Worm (Caenorhabditis elegans) whole organism, midembryonic: ENCODE results near the gene dlat-2.

Experiments used
- T22C8.4 ChIP-seq: fragments of 200-800 bp; sonication (Bioruptor generic); IDR thresholded peaks from 2 replicates; pipeline ENCODE4 v1.3.6; 2022; ENCODE audit warnings: missing genetic modification characterization, missing compliant biosample characterization
- cog-1 ChIP-seq: sonication (generic microtip); optimal IDR thresholded peaks from 2 replicates; lab custom pipeline; 2016; ENCODE audit warnings: missing genetic modification characterization, missing compliant biosample characterization
- flt-1 ChIP-seq: fragments of 200-800 bp; sonication (Bioruptor generic); IDR thresholded peaks from 2 replicates; pipeline ENCODE4 v1.3.6; 2022; ENCODE audit warnings: missing genetic modification characterization, missing compliant biosample characterization
- klf-2 ChIP-seq: fragments of 200-800 bp; sonication (Bioruptor generic); conservative IDR thresholded peaks from 2 replicates; pipeline ENCODE4 v1.3.6; 2022; ENCODE audit warnings: missing genetic modification reagents, missing genetic modification characterization, missing compliant biosample characterization
- med-1 ChIP-seq: sonication (generic microtip); optimal IDR thresholded peaks from 2 replicates; lab custom pipeline; 2017; ENCODE audit warnings: missing genetic modification characterization, mild to moderate bottlenecking, missing compliant biosample characterization, antibody characterized with exemption, missing genetic modification reagents; ENCODE audit not compliant: insufficient read depth
- ref-1 ChIP-seq: fragments of 200-800 bp; sonication (Bioruptor generic); conservative IDR thresholded peaks from 2 replicates; pipeline ENCODE4 v1.3.6; 2022; ENCODE audit warnings: missing genetic modification reagents, missing genetic modification characterization, missing compliant biosample characterization
- tab-1 ChIP-seq: fragments of 200-800 bp; sonication (Bioruptor generic); IDR thresholded peaks from 2 replicates; pipeline ENCODE4 v1.3.6; 2022; ENCODE audit warnings: missing genetic modification characterization, missing compliant biosample characterization
- ztf-23 ChIP-seq: fragments of 200-800 bp; sonication (Bioruptor generic); IDR thresholded peaks from 2 replicates; pipeline ENCODE4 v1.3.6; 2022; ENCODE audit warnings: missing genetic modification reagents, missing genetic modification characterization, missing compliant biosample characterization
- ztf-29 ChIP-seq: fragments of 200-800 bp; sonication (Bioruptor generic); IDR thresholded peaks from 2 replicates; pipeline ENCODE4 v1.3.6; 2022; ENCODE audit warnings: missing genetic modification reagents, missing genetic modification characterization, missing compliant biosample characterization

Gene dlat-2

ce11 chrIV:17343482-17343881, 36.9 kb upstream of the dlat-2 start, which contains the start of gene C49C3.11:
C49C3.11 (plus strand) TSS chrIV:17343782.
- TF ChIP-seq ref-1: no peak
- no peak for TF ChIP-seq cog-1 (tag; lab: Kevin White, UChicago)
- no peak for TF ChIP-seq ztf-29 (GFP tag; lab: Robert Waterston, UW)
- no peak for TF ChIP-seq T22C8.4 (GFP tag; lab: Robert Waterston, UW)
- no peak for TF ChIP-seq flt-1 (GFP tag; lab: Robert Waterston, UW)
- no peak for TF ChIP-seq ztf-23 (GFP tag; lab: Robert Waterston, UW)
- TF ChIP-seq med-1: no peak
- no peak for TF ChIP-seq tab-1 (GFP tag; lab: Robert Waterston, UW)
- TF ChIP-seq klf-2 (GFP tag; lab: Robert Waterston, UW): no peak

ce11 chrIV:17346599-17347218, 33.7 kb upstream of the dlat-2 start, which contains the start of the genes clec-197 and clec-198:
clec-197 (minus strand) TSS chrIV:17346699.
clec-198 (plus strand) TSS chrIV:17347168.
- TF ChIP-seq flt-1 (GFP tag; lab: Robert Waterston, UW): no peak
- no peak for TF ChIP-seq ref-1
- no peak for TF ChIP-seq ztf-23 (GFP tag; lab: Robert Waterston, UW)
- no peak for TF ChIP-seq tab-1 (GFP tag; lab: Robert Waterston, UW)
- TF ChIP-seq med-1: no peak
- TF ChIP-seq ztf-29 (GFP tag; lab: Robert Waterston, UW): no peak
- no peak for TF ChIP-seq cog-1 (tag; lab: Kevin White, UChicago)
- no peak for TF ChIP-seq klf-2 (GFP tag; lab: Robert Waterston, UW)
- no peak for TF ChIP-seq T22C8.4 (GFP tag; lab: Robert Waterston, UW)

- TF ChIP-seq ztf-23 (GFP tag; lab: Robert Waterston, UW) (no peak), klf-2 (GFP tag; lab: Robert Waterston, UW) (no peak), ref-1 (no peak), T22C8.4 (GFP tag; lab: Robert Waterston, UW) (no peak), med-1 (no peak), tab-1 (GFP tag; lab: Robert Waterston, UW) (no peak)
Observed at ce11 chrIV:17351586-17351985, 28.8 kb upstream of the dlat-2 start, which contains the start of gene clec-199. clec-199 (plus strand) TSS chrIV:17351886.

ce11 chrIV:17361143-17361542, 19.3 kb upstream of the dlat-2 start, which contains the start of gene clec-202:
clec-202 (plus strand) TSS chrIV:17361443.
- TF ChIP-seq cog-1 (tag; lab: Kevin White, UChicago) (no peak), ref-1 (no peak), ztf-29 (GFP tag; lab: Robert Waterston, UW) (no peak), klf-2 (GFP tag; lab: Robert Waterston, UW) (no peak), tab-1 (GFP tag; lab: Robert Waterston, UW) (no peak), T22C8.4 (GFP tag; lab: Robert Waterston, UW) (no peak), flt-1 (GFP tag; lab: Robert Waterston, UW) (no peak), ztf-23 (GFP tag; lab: Robert Waterston, UW) (no peak), med-1 (no peak)

ce11 chrIV:17367294-17367693, 13.1 kb upstream of the dlat-2 start, which contains the start of gene zipt-17:
zipt-17 (minus strand) TSS chrIV:17367394.
- TF ChIP-seq klf-2 (GFP tag; lab: Robert Waterston, UW) (no peak), tab-1 (GFP tag; lab: Robert Waterston, UW) (no peak), ztf-23 (GFP tag; lab: Robert Waterston, UW) (no peak), cog-1 (tag; lab: Kevin White, UChicago) (no peak), flt-1 (GFP tag; lab: Robert Waterston, UW) (no peak), T22C8.4 (GFP tag; lab: Robert Waterston, UW) (no peak), med-1 (no peak), ztf-29 (GFP tag; lab: Robert Waterston, UW) (no peak), ref-1 (no peak)

- TF ChIP-seq cog-1 (tag; lab: Kevin White, UChicago) (no peak), T22C8.4 (GFP tag; lab: Robert Waterston, UW) (no peak), ref-1 (no peak), tab-1 (GFP tag; lab: Robert Waterston, UW) (no peak), flt-1 (GFP tag; lab: Robert Waterston, UW) (no peak)
Observed at ce11 chrIV:17368292-17368691, 12.1 kb upstream of the dlat-2 start, which contains the start of gene trh-1. trh-1 (plus strand) TSS chrIV:17368592.

- TF ChIP-seq med-1 (no peak), ref-1 (no peak), T22C8.4 (GFP tag; lab: Robert Waterston, UW) (no peak), klf-2 (GFP tag; lab: Robert Waterston, UW) (no peak), tab-1 (GFP tag; lab: Robert Waterston, UW) (no peak), cog-1 (tag; lab: Kevin White, UChicago) (no peak), ztf-23 (GFP tag; lab: Robert Waterston, UW) (no peak), flt-1 (GFP tag; lab: Robert Waterston, UW) (no peak), ztf-29 (GFP tag; lab: Robert Waterston, UW) (no peak)
Observed at ce11 chrIV:17371469-17371868, 9.0 kb upstream of the dlat-2 start, which contains the start of gene C30H6.5. C30H6.5 (plus strand) TSS chrIV:17371769.

- TF ChIP-seq cog-1 (tag; lab: Kevin White, UChicago) (no peak), tab-1 (GFP tag; lab: Robert Waterston, UW) (no peak), T22C8.4 (GFP tag; lab: Robert Waterston, UW) (no peak), flt-1 (GFP tag; lab: Robert Waterston, UW) (no peak), ztf-23 (GFP tag; lab: Robert Waterston, UW) (no peak), ztf-29 (GFP tag; lab: Robert Waterston, UW) (no peak), ref-1 (no peak), klf-2 (GFP tag; lab: Robert Waterston, UW) (no peak)
Observed at ce11 chrIV:17376127-17376526, 4.3 kb upstream of the dlat-2 start, which contains the start of gene haf-1. haf-1 (plus strand) TSS chrIV:17376427.

- TF ChIP-seq flt-1 (GFP tag; lab: Robert Waterston, UW): no peak
- no peak for TF ChIP-seq ztf-29 (GFP tag; lab: Robert Waterston, UW)
- TF ChIP-seq klf-2 (GFP tag; lab: Robert Waterston, UW): no peak
- TF ChIP-seq cog-1 (tag; lab: Kevin White, UChicago): no peak
Observed at ce11 chrIV:17382029-17382428, 1.6 kb downstream of the dlat-2 start, which contains the start of gene C30H6.8. C30H6.8 (plus strand) TSS chrIV:17382329.
